Worm (Caenorhabditis elegans) whole organism, L2 larva: Measurements from ENCODE around the gene srh-42.

ENCODE experiments used
- C34F6.9 ChIP-seq: fragments of 150-350 bp; optimal IDR thresholded peaks from 2 replicates; lab custom pipeline; 2014; ENCODE audit warnings: missing biosample characterization, missing genetic modification characterization
- F13H6.1 ChIP-seq: sonication (generic microtip); optimal IDR thresholded peaks from 2 replicates; lab custom pipeline; 2016; ENCODE audit warnings: missing genetic modification characterization, missing compliant biosample characterization
- R02D3.7 ChIP-seq: fragments of 150-350 bp; optimal IDR thresholded peaks from 2 replicates; lab custom pipeline; 2014; ENCODE audit warnings: missing biosample characterization, missing genetic modification characterization
- Y55F3AM.14 ChIP-seq: fragments of 200-800 bp; sonication (Bioruptor generic); optimal IDR thresholded peaks from 2 replicates; lab custom pipeline; 2018; ENCODE audit warnings: mild to moderate bottlenecking, missing genetic modification characterization, missing compliant biosample characterization
- ZK546.5 ChIP-seq: sonication (generic microtip); optimal IDR thresholded peaks from 2 replicates; lab custom pipeline; 2017; ENCODE audit warnings: missing biosample characterization, missing genetic modification characterization
- alr-1 ChIP-seq: fragments of 150-350 bp; optimal IDR thresholded peaks from 2 replicates; lab custom pipeline; 2014; ENCODE audit warnings: missing biosample characterization, missing genetic modification characterization
- aly-2 ChIP-seq: fragments of 150-350 bp; optimal IDR thresholded peaks from 2 replicates; lab custom pipeline; 2014; ENCODE audit warnings: missing biosample characterization, missing genetic modification characterization
- ama-1 ChIP-seq: fragments of 150-350 bp; optimal IDR thresholded peaks from 2 replicates; lab custom pipeline; 2018; ENCODE audit warnings: inconsistent platforms
- ceh-16 ChIP-seq: fragments of 150-350 bp; optimal IDR thresholded peaks from 2 replicates; lab custom pipeline; 2014; ENCODE audit warnings: missing biosample characterization, missing genetic modification characterization
- crh-2 ChIP-seq: sonication (generic microtip); optimal IDR thresholded peaks from 2 replicates; lab custom pipeline; 2017; ENCODE audit warnings: missing biosample characterization, missing genetic modification characterization
- dmd-4 ChIP-seq: sonication (generic microtip); optimal IDR thresholded peaks from 2 replicates; lab custom pipeline; 2017; ENCODE audit warnings: missing biosample characterization, missing genetic modification characterization
- egl-27 ChIP-seq: sonication (generic microtip); optimal IDR thresholded peaks from 3 replicates; lab custom pipeline; 2017; ENCODE audit warnings: missing biosample characterization, missing genetic modification reagents, missing genetic modification characterization
- elt-1 ChIP-seq: fragments of 150-350 bp; optimal IDR thresholded peaks from 2 replicates; lab custom pipeline; 2014; ENCODE audit warnings: missing biosample characterization, missing genetic modification characterization
- elt-3 ChIP-seq: sonication (generic microtip); optimal IDR thresholded peaks from 2 replicates; lab custom pipeline; 2017; ENCODE audit warnings: missing biosample characterization, missing genetic modification characterization
- fos-1 ChIP-seq: fragments of 150-350 bp; optimal IDR thresholded peaks from 2 replicates; lab custom pipeline; 2014; ENCODE audit warnings: missing biosample characterization, missing genetic modification characterization
- gmeb-1 ChIP-seq: fragments of 150-350 bp; optimal IDR thresholded peaks from 2 replicates; lab custom pipeline; 2014; ENCODE audit warnings: missing biosample characterization, missing genetic modification characterization
- lin-13 ChIP-seq: fragments of 150-350 bp; optimal IDR thresholded peaks from 2 replicates; lab custom pipeline; 2014; ENCODE audit warnings: missing biosample characterization, missing genetic modification reagents, missing genetic modification characterization
- lin-39 ChIP-seq: fragments of 150-350 bp; optimal IDR thresholded peaks from 2 replicates; lab custom pipeline; 2014; ENCODE audit warnings: missing biosample characterization, missing genetic modification reagents, missing genetic modification characterization
- lsy-2 ChIP-seq, 2 experiments: fragments of 150-350 bp in 1 of 2; sonication (generic microtip) in 1 of 2; optimal IDR thresholded peaks; 2 replicates each; lab custom pipeline; 2014 to 2017; ENCODE audit warnings: missing biosample characterization in 2 of 2, missing genetic modification characterization in 2 of 2
- mab-5 ChIP-seq: fragments of 150-350 bp; optimal IDR thresholded peaks from 2 replicates; lab custom pipeline; 2014; ENCODE audit warnings: missing biosample characterization, missing genetic modification characterization
- mbf-1 ChIP-seq: sonication (generic microtip); optimal IDR thresholded peaks from 2 replicates; lab custom pipeline; 2017; ENCODE audit warnings: missing biosample characterization, missing genetic modification characterization
- mdl-1 ChIP-seq, 2 experiments: fragments of 150-350 bp in 1 of 2; sonication (generic microtip) in 1 of 2; optimal IDR thresholded peaks; 2 replicates each; lab custom pipeline; 2017; ENCODE audit warnings: missing biosample characterization in 2 of 2, missing genetic modification characterization in 2 of 2
- nhr-11 ChIP-seq: fragments of 150-350 bp; optimal IDR thresholded peaks from 2 replicates; lab custom pipeline; 2014; ENCODE audit warnings: missing biosample characterization, missing genetic modification characterization
- nhr-12 ChIP-seq: fragments of 150-350 bp; optimal IDR thresholded peaks from 2 replicates; lab custom pipeline; 2014; ENCODE audit warnings: missing biosample characterization, missing genetic modification characterization
- nhr-129 ChIP-seq: fragments of 150-350 bp; optimal IDR thresholded peaks from 2 replicates; lab custom pipeline; 2014; ENCODE audit warnings: missing biosample characterization, missing genetic modification characterization
- nhr-23 ChIP-seq: fragments of 150-350 bp; optimal IDR thresholded peaks from 2 replicates; lab custom pipeline; 2014; ENCODE audit warnings: missing biosample characterization, missing genetic modification reagents, missing genetic modification characterization
- nhr-25 ChIP-seq: fragments of 150-350 bp; sonication (generic microtip); optimal IDR thresholded peaks from 3 replicates; lab custom pipeline; 2014; ENCODE audit warnings: missing biosample characterization, missing genetic modification characterization
- nhr-6 ChIP-seq: fragments of 150-350 bp; optimal IDR thresholded peaks from 2 replicates; lab custom pipeline; 2014; ENCODE audit warnings: missing biosample characterization, missing genetic modification characterization
- peb-1 ChIP-seq: fragments of 150-350 bp; optimal IDR thresholded peaks from 2 replicates; lab custom pipeline; 2014; ENCODE audit warnings: missing biosample characterization, missing genetic modification characterization
- sem-4 ChIP-seq: fragments of 150-350 bp; optimal IDR thresholded peaks from 2 replicates; lab custom pipeline; 2014; ENCODE audit warnings: missing biosample characterization, missing genetic modification reagents, missing genetic modification characterization
- skn-1 ChIP-seq: sonication (generic microtip); optimal IDR thresholded peaks from 2 replicates; lab custom pipeline; 2017; ENCODE audit warnings: missing biosample characterization, missing genetic modification characterization
- snpc-4 ChIP-seq: fragments of 150-350 bp; optimal IDR thresholded peaks from 2 replicates; lab custom pipeline; 2014; ENCODE audit warnings: missing biosample characterization, missing genetic modification characterization
- unc-39 ChIP-seq: fragments of 150-350 bp; optimal IDR thresholded peaks from 2 replicates; lab custom pipeline; 2014; ENCODE audit warnings: missing biosample characterization, missing genetic modification characterization
- unc-55 ChIP-seq: fragments of 150-350 bp; sonication (generic microtip); optimal IDR thresholded peaks from 3 replicates; lab custom pipeline; 2014; ENCODE audit warnings: missing biosample characterization, missing genetic modification reagents, missing genetic modification characterization
- unc-62 ChIP-seq: fragments of 150-350 bp; optimal IDR thresholded peaks from 2 replicates; lab custom pipeline; 2014; ENCODE audit warnings: missing biosample characterization, missing genetic modification reagents, missing genetic modification characterization
- zag-1 ChIP-seq: fragments of 150-350 bp; optimal IDR thresholded peaks from 2 replicates; lab custom pipeline; 2014; ENCODE audit warnings: missing biosample characterization, missing genetic modification characterization
- ztf-1 ChIP-seq: fragments of 200-800 bp; sonication (Bioruptor generic); conservative IDR thresholded peaks from 2 replicates; pipeline ENCODE4 v1.3.6; 2022; ENCODE audit warnings: missing genetic modification characterization, missing compliant biosample characterization
- ztf-11 ChIP-seq: sonication (generic microtip); optimal IDR thresholded peaks from 2 replicates; lab custom pipeline; 2017; ENCODE audit warnings: missing biosample characterization, missing genetic modification characterization
- ztf-4 ChIP-seq: fragments of 150-350 bp; optimal IDR thresholded peaks from 2 replicates; lab custom pipeline; 2014; ENCODE audit warnings: missing biosample characterization, missing genetic modification characterization

The srh-42 gene

ce11 chrII:14269839-14270238 lies 19.0 kb downstream of the srh-42 start:
- no peak for TF ChIP-seq unc-39 (tag; lab: Kevin White, UChicago)
- TF ChIP-seq, all 48 proteins: peak for 0

DNA sequence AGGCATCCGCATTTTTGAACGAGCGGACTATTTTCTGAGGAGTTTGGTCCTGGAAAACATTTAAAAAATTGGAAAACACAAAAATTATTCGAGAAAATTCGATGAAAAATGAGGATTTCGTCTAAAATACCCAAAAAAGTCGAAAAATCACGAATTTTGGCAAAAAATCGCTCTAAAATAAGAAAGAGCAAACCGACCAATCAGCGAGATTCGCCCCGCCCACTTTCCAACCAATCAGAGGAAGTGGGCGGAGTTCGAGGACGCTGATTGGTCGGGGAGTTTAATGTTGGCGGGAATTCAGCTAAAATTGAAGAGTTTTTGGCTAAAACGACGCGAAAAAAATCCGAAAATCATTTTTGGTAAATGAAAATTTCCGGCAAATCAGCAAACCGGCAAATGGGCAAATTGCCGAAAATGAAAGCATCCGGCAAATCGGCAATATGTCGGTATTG lies 19.7 kb downstream of the srh-42 start, which contains the start of gene Y54G11A.1:
Gene Y54G11A.1, minus strand, starts transcription at position 51 of the 452 bp plus-strand sequence.
- TF ChIP-seq nhr-6 (tag; lab: Kevin White, UChicago) (no peak), lin-39 (no peak), mdl-1 (tag; optimal IDR thresholded peaks at IDR 0.05; lab: Kevin White, UChicago) (no peak), elt-1 (no peak), R02D3.7 (tag; lab: Kevin White, UChicago) (no peak), ztf-4 (tag; lab: Kevin White, UChicago) (no peak), unc-62 (GFP tag; lab: Kevin White, UChicago) (no peak), crh-2 (tag; lab: Kevin White, UChicago) (no peak), peb-1 (tag; lab: Kevin White, UChicago) (no peak), nhr-23 (tag; lab: Kevin White, UChicago) (no peak), dmd-4 (tag; lab: Kevin White, UChicago) (no peak), ZK546.5 (tag; lab: Kevin White, UChicago) (no peak), snpc-4 (tag; lab: Kevin White, UChicago) (no peak)
- TF ChIP-seq, all 48 proteins: peak for 0

DNA sequence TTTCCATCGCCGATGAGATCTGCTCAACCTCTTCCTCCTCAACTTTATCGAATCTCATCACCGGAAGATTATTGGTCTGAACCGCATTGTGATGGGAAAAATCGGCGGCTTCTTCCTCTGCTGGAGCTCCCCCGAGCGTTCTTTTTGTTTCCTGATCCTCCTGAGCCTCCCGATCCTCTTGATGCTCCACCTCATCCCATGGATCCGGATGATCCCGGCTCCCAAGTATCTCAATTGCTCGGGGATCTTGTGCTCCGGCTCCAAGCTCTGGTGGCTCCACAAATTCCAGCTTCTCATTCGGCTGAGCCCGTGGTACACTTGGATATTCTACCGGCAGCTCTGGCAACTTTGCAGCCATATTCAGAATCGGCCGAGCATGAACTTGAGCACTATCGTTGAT lies 30.9 kb downstream of the srh-42 start:
- TF ChIP-seq aly-2 (tag; lab: Kevin White, UChicago) (no peak), nhr-25 (tag; lab: Kevin White, UChicago) (no peak), C34F6.9 (tag; lab: Kevin White, UChicago) (no peak)
- TF ChIP-seq, all 48 proteins: peak for 0

DNA sequence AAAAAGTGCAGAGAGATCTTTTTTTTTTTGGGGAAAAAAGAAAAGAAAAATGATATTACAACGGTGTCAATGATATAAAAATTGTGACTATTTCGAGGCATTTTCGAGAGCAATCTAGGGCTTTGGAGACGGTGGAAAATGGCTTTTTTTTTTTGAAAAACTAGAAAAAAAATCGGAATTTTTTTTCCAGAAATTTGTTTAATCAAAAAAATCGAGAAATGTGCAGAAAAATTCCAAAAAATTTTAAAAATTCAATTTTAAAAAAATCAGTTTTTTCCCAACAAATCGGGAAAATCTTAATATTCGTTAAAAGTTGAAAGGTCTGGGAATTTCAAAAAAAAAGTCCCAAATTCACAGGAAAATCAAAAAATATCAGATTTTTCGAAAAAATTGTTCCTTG lies 32.1 kb downstream of the srh-42 start, which contains the start of gene Y54G11A.19:
Gene Y54G11A.19, minus strand, starts transcription at position 101 of the 400 bp plus-strand sequence.
- TF ChIP-seq nhr-12 (tag; lab: Kevin White, UChicago), result no peak
- TF ChIP-seq elt-3 (tag; lab: Kevin White, UChicago), result no peak
- no peak for TF ChIP-seq alr-1
- TF ChIP-seq unc-55, result no peak
- TF ChIP-seq mab-5 (tag; lab: Kevin White, UChicago), result no peak
- no peak for TF ChIP-seq lsy-2 (tag; optimal IDR thresholded peaks at IDR 0.05; lab: Kevin White, UChicago)
- TF ChIP-seq F13H6.1 (tag; lab: Kevin White, UChicago), result no peak
- no peak for TF ChIP-seq Y55F3AM.14 (GFP tag; lab: Kevin White, UChicago)
- TF ChIP-seq unc-39 (tag; lab: Kevin White, UChicago), result no peak

- TF ChIP-seq nhr-12 (tag; lab: Kevin White, UChicago), result no peak
- TF ChIP-seq ama-1 (lab: Kevin White, UChicago), result no peak
- no peak for TF ChIP-seq nhr-11 (tag; lab: Kevin White, UChicago)
- TF ChIP-seq C34F6.9 (tag; lab: Kevin White, UChicago), result no peak
Measured at ce11 chrII:14255850-14256249, 33.0 kb downstream of the srh-42 start.

DNA sequence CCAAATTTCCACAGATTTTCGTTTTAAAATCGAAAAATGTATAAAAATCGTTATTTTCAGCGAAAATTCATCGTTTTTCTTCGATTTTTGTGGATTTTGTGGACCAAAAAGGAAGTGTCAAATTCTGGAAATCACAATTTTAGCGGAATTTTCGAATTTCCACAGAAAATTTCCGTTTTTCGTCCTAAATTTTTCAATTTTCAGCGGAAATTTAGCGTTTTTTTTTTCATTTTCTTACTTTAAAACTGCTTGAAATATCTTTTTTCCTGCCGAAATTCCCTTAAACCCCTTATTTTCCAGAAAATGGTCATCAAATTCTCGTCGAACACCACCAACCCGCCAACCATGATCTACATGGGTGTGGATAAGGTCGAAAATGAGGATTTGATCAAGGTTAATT lies 36.8 kb downstream of the srh-42 start, which contains the start of gene Y54G11A.2:
Gene Y54G11A.2, plus strand, starts transcription at position 301 of the 400 bp plus-strand sequence.
- no peak for TF ChIP-seq lin-39
- TF ChIP-seq elt-3 (tag; lab: Kevin White, UChicago), result no peak
- no peak for TF ChIP-seq peb-1 (tag; lab: Kevin White, UChicago)
- TF ChIP-seq nhr-129 (tag; lab: Kevin White, UChicago), result no peak
- TF ChIP-seq sem-4 (tag; lab: Kevin White, UChicago), result no peak
- no peak for TF ChIP-seq C34F6.9 (tag; lab: Kevin White, UChicago)

DNA sequence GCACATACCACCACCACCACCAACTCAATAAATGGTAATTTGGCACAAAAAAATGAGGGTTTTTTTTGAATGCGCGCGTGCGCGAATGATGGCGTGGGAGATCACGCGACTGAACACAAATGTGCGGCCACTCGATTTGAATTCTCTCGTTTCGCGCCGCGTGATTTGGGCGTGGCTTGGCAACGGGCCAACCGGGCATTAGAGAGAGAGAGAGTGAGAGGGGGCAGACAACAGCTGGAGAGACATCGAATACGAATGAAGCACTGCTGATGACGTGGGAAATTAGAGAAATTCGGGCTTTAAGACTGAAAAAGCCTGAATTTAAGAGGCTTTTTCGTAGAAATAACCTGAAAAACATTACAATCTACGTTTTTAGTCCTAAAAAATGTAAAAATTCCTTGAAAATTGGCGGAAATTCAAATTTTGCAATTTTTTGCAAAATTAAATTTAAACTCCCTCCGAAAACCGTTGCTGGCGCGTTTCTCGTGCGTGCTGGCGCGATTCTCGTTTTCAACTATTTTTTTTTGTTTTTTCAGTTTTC lies 37.4 kb downstream of the srh-42 start:
- TF ChIP-seq mdl-1 (tag; optimal IDR thresholded peaks at IDR 0.05; lab: Kevin White, UChicago), result peak; percentile 51 to 81
- TF ChIP-seq alr-1, result no peak
- TF ChIP-seq mab-5 (tag; lab: Kevin White, UChicago), result peak; percentile 76
- peak; percentile 85 for TF ChIP-seq lsy-2 (tag; optimal IDR thresholded peaks at IDR 0.05; lab: Kevin White, UChicago)
- TF ChIP-seq F13H6.1 (tag; lab: Kevin White, UChicago), result peak; percentile 92
- peak; percentile 4 for TF ChIP-seq zag-1 (tag; lab: Kevin White, UChicago)
- TF ChIP-seq ama-1 (lab: Kevin White, UChicago), result peak; percentile 66
- TF ChIP-seq ceh-16 (tag; lab: Kevin White, UChicago), result peak; percentile 42
- TF ChIP-seq nhr-12 (tag; lab: Kevin White, UChicago), result no peak
- TF ChIP-seq egl-27 (tag; lab: Kevin White, UChicago), result peak; percentile 18
- TF ChIP-seq fos-1 (tag; lab: Kevin White, UChicago), result peak; percentile 31
- peak; percentile 97 for TF ChIP-seq gmeb-1 (tag; lab: Kevin White, UChicago)
- peak; percentile 73; the same call in 1 of the 2 replicates for TF ChIP-seq ztf-1 (GFP tag; lab: Robert Waterston, UW)
- TF ChIP-seq mbf-1 (tag; lab: Kevin White, UChicago), result no peak
- no peak for TF ChIP-seq ztf-11 (tag; lab: Kevin White, UChicago)
- no peak for TF ChIP-seq nhr-11 (tag; lab: Kevin White, UChicago)
- TF ChIP-seq lin-13 (GFP tag; lab: Kevin White, UChicago), result peak; percentile 90
- no peak for TF ChIP-seq unc-39 (tag; lab: Kevin White, UChicago)
- peak; percentile 69 for TF ChIP-seq unc-55
- peak; percentile 57 for TF ChIP-seq ZK546.5 (tag; lab: Kevin White, UChicago)
- TF ChIP-seq dmd-4 (tag; lab: Kevin White, UChicago), result peak; percentile 20
- no peak for TF ChIP-seq skn-1 (tag; lab: Kevin White, UChicago)
- TF ChIP-seq lin-39, result no peak
